Fruit fly (Drosophila melanogaster): ENCODE data around the gene skd.

- TF ChIP-seq insv (optimal IDR thresholded peaks at IDR 0.05) (no peak), psq (optimal IDR thresholded peaks at IDR 0.05) (no peak), h (optimal IDR thresholded peaks at IDR 0.05) (no peak), Sin3A (optimal IDR thresholded peaks at IDR 0.05) (no peak), Myc (optimal IDR thresholded peaks at IDR 0.05) (no peak)
These were observed 29.7 kb upstream of the skd start for dm6 chr3L:21056792-21057567.

Data from Kc167 (cell line).